Fruit fly (Drosophila melanogaster) S2 (cell line): ENCODE results near the gene CG1231.

Experiments
- CG8478 ChIP-seq: fragments of >200 bp; optimal IDR thresholded peaks from 2 replicates; lab custom pipeline; 2018
- CTCF ChIP-seq, 2 experiments: fragments of >200 bp; optimal IDR thresholded peaks; 2 replicates each; lab custom pipeline; 2018

dm6 chr3L:350651-351228 is 5.5 kb upstream of the CG1231 start:
- TF ChIP-seq CG8478 (lab: Kevin White, UChicago) (no peak), CTCF (optimal IDR thresholded peaks at IDR 0.05; lab: Kevin White, UChicago) (no peak)
